Fruit fly (Drosophila melanogaster): ENCODE measurements around the gene PH4alphaMP.

dm6 chr3R:30444946-30445345 lies 51.0 kb downstream of the PH4alphaMP start, which contains the start of gene Osi23:
- TF ChIP-seq psq (optimal IDR thresholded peaks at IDR 0.05) (no peak), pan (optimal IDR thresholded peaks at IDR 0.05) (no peak), EcR (GFP tag; optimal IDR thresholded peaks at IDR 0.05) (no peak)

All from whole organism.